Fruit fly (Drosophila melanogaster) whole organism, wandering third instar larva: Measurements from ENCODE around the gene Rpt5.
A peak's percentile ranks its signal among the peaks of the same experiment; 100 is the strongest.

ENCODE experiments used
- Abd-B ChIP-seq: fragments of >200 bp; optimal IDR thresholded peaks from 2 replicates; lab custom pipeline; 2017; ENCODE audit warnings: missing biosample characterization, missing genetic modification characterization
- CG9705 ChIP-seq: fragments of 200-800 bp; sonication (Bioruptor generic); optimal IDR thresholded peaks from 2 replicates; lab custom pipeline; 2018; ENCODE audit warnings: missing biosample characterization, mild to moderate bottlenecking, missing genetic modification characterization
- CrebA ChIP-seq: fragments of 200-800 bp; sonication (Bioruptor generic); optimal IDR thresholded peaks from 2 replicates; lab custom pipeline; 2016; ENCODE audit warnings: missing biosample characterization, mild to moderate bottlenecking, missing genetic modification characterization, borderline replicate concordance
- Dfd ChIP-seq: fragments of >200 bp; optimal IDR thresholded peaks from 2 replicates; lab custom pipeline; 2017; ENCODE audit warnings: missing biosample characterization, missing genetic modification characterization
- Dif ChIP-seq: fragments of 200-275, 200-300 bp; sonication (Bioruptor generic); optimal IDR thresholded peaks from 2 replicates; lab custom pipeline; 2018; ENCODE audit warnings: missing biosample characterization, missing genetic modification characterization; ENCODE audit not compliant: partially characterized antibody
- GATAd ChIP-seq: sonication (Bioruptor generic); optimal IDR thresholded peaks from 2 replicates; lab custom pipeline; 2016; ENCODE audit warnings: missing biosample characterization, missing genetic modification characterization
- HLH106 ChIP-seq: fragments of 200-800 bp; optimal IDR thresholded peaks from 3 replicates; lab custom pipeline; 2019; ENCODE audit warnings: missing biosample characterization, mild to moderate bottlenecking, missing genetic modification characterization, moderate library complexity
- Hnf4 ChIP-seq: fragments of 200-800 bp; sonication (Bioruptor generic); optimal IDR thresholded peaks from 2 replicates; lab custom pipeline; 2016; ENCODE audit warnings: missing biosample characterization, mild to moderate bottlenecking, missing genetic modification characterization
- Hr78 ChIP-seq: fragments of >200 bp; optimal IDR thresholded peaks from 2 replicates; lab custom pipeline; 2017; ENCODE audit warnings: missing biosample characterization, missing genetic modification characterization
- Hr83 ChIP-seq: fragments of 200-300 bp; sonication (Bioruptor generic); optimal IDR thresholded peaks from 2 replicates; lab custom pipeline; 2016; ENCODE audit warnings: missing biosample characterization, mild to moderate bottlenecking, missing genetic modification characterization, moderate library complexity; ENCODE audit not compliant: poor library complexity, severe bottlenecking
- Jra ChIP-seq: sonication (Bioruptor generic); optimal IDR thresholded peaks from 2 replicates; lab custom pipeline; 2016; ENCODE audit warnings: missing biosample characterization, missing genetic modification characterization
- Mio ChIP-seq: sonication (Bioruptor generic); optimal IDR thresholded peaks from 2 replicates; lab custom pipeline; 2016; ENCODE audit warnings: missing biosample characterization, missing genetic modification characterization
- Myc ChIP-seq: fragments of >200 bp; optimal IDR thresholded peaks from 2 replicates; lab custom pipeline; 2017
- N ChIP-seq: fragments of >200 bp; optimal IDR thresholded peaks from 2 replicates; lab custom pipeline; 2018; ENCODE audit warnings: missing biosample characterization, missing external identifiers, missing genetic modification characterization
- OdsH ChIP-seq: fragments of 200-800 bp; sonication (Bioruptor generic); optimal IDR thresholded peaks from 2 replicates; lab custom pipeline; 2016; ENCODE audit warnings: missing biosample characterization, mild to moderate bottlenecking, missing genetic modification characterization
- Rel ChIP-seq, 2 experiments: fragments of 200-800 bp; sonication (Bioruptor generic) in 1 of 2; optimal IDR thresholded peaks; 2 replicates in 1 of 2; 3 replicates in 1 of 2; lab custom pipeline; 2016 to 2019; ENCODE audit warnings: mild to moderate bottlenecking in 2 of 2, missing biosample characterization in 2 of 2, missing genetic modification characterization in 2 of 2, moderate library complexity in 1 of 2
- Sp1 ChIP-seq: fragments of 200-800 bp; sonication (Bioruptor generic); optimal IDR thresholded peaks from 3 replicates; lab custom pipeline; 2019; ENCODE audit warnings: missing biosample characterization, mild to moderate bottlenecking, missing genetic modification characterization, moderate library complexity
- Vsx2 ChIP-seq: fragments of 200-300, 225-300 bp; sonication (Bioruptor generic); optimal IDR thresholded peaks from 2 replicates; lab custom pipeline; 2018; ENCODE audit warnings: missing biosample characterization, missing genetic modification characterization; ENCODE audit not compliant: partially characterized antibody
- br ChIP-seq: fragments of 200-800 bp; sonication (Bioruptor generic); optimal IDR thresholded peaks from 2 replicates; lab custom pipeline; 2016; ENCODE audit warnings: missing biosample characterization, missing genetic modification characterization
- brk ChIP-seq: fragments of 200-800 bp; sonication (Bioruptor generic); optimal IDR thresholded peaks from 2 replicates; lab custom pipeline; 2016; ENCODE audit warnings: missing biosample characterization, mild to moderate bottlenecking, missing genetic modification characterization
- dl ChIP-seq, 2 experiments: fragments of 175-275, 200-275 bp in 1 of 2; fragments of 200-275 bp in 1 of 2; sonication (Bioruptor generic); optimal IDR thresholded peaks; lab custom pipeline; 2018; ENCODE audit warnings: mild to moderate bottlenecking in 2 of 2, missing biosample characterization in 2 of 2, missing genetic modification characterization in 2 of 2, moderate library complexity in 2 of 2; ENCODE audit not compliant: partially characterized antibody in 2 of 2, insufficient read depth in 1 of 2
- dmrt93B ChIP-seq: fragments of 200-800 bp; sonication (Bioruptor generic); optimal IDR thresholded peaks from 2 replicates; lab custom pipeline; 2018; ENCODE audit warnings: missing biosample characterization, mild to moderate bottlenecking, missing genetic modification characterization
- dsf ChIP-seq: sonication (Bioruptor generic); optimal IDR thresholded peaks from 2 replicates; lab custom pipeline; 2016; ENCODE audit warnings: missing biosample characterization, missing genetic modification characterization, borderline replicate concordance
- ey ChIP-seq: fragments of 200-800 bp; sonication (Bioruptor generic); optimal IDR thresholded peaks from 2 replicates; lab custom pipeline; 2016; ENCODE audit warnings: missing biosample characterization, missing genetic modification characterization
- foxo ChIP-seq, 2 experiments: fragments of 200-800 bp; sonication (Bioruptor generic); optimal IDR thresholded peaks; 2 replicates in 1 of 2; 3 replicates in 1 of 2; lab custom pipeline; 2016 to 2017; ENCODE audit warnings: missing biosample characterization in 2 of 2, missing genetic modification characterization in 2 of 2
- fru ChIP-seq: fragments of 200-800 bp; sonication (Bioruptor generic); optimal IDR thresholded peaks from 3 replicates; lab custom pipeline; 2016; ENCODE audit warnings: missing biosample characterization, mild to moderate bottlenecking, missing genetic modification characterization
- h ChIP-seq: fragments of 200-800 bp; sonication (Bioruptor generic); optimal IDR thresholded peaks from 3 replicates; lab custom pipeline; 2016; ENCODE audit warnings: missing biosample characterization, mild to moderate bottlenecking, missing genetic modification characterization
- lola ChIP-seq: fragments of >200 bp; optimal IDR thresholded peaks from 2 replicates; lab custom pipeline; 2017; ENCODE audit warnings: missing biosample characterization, missing genetic modification characterization
- pan ChIP-seq: fragments of >200 bp; optimal IDR thresholded peaks from 2 replicates; lab custom pipeline; 2017
- psq ChIP-seq: fragments of 200-800 bp; sonication (Bioruptor generic); optimal IDR thresholded peaks from 3 replicates; lab custom pipeline; 2017; ENCODE audit warnings: missing biosample characterization, mild to moderate bottlenecking, missing genetic modification characterization, moderate library complexity
- rgr ChIP-seq: fragments of 200-800 bp; sonication (Bioruptor generic); optimal IDR thresholded peaks from 3 replicates; lab custom pipeline; 2016; ENCODE audit warnings: missing biosample characterization, mild to moderate bottlenecking, missing genetic modification characterization
- sage ChIP-seq: fragments of 200-800 bp; sonication (Bioruptor generic); optimal IDR thresholded peaks from 2 replicates; lab custom pipeline; 2016; ENCODE audit warnings: missing biosample characterization, mild to moderate bottlenecking, missing genetic modification characterization
- sv ChIP-seq: fragments of 200-800 bp; sonication (Bioruptor generic); optimal IDR thresholded peaks from 3 replicates; lab custom pipeline; 2016; ENCODE audit warnings: missing biosample characterization, missing genetic modification characterization
- tai ChIP-seq: sonication (Bioruptor generic); optimal IDR thresholded peaks from 2 replicates; lab custom pipeline; 2016; ENCODE audit warnings: missing biosample characterization, missing genetic modification characterization
- usp ChIP-seq: fragments of >200 bp; optimal IDR thresholded peaks from 2 replicates; lab custom pipeline; 2017; ENCODE audit warnings: missing biosample characterization, missing genetic modification characterization
- woc ChIP-seq: sonication (Bioruptor generic); optimal IDR thresholded peaks from 2 replicates; lab custom pipeline; 2016; ENCODE audit warnings: missing biosample characterization, mild to moderate bottlenecking, missing genetic modification characterization

Gene Rpt5

DNA sequence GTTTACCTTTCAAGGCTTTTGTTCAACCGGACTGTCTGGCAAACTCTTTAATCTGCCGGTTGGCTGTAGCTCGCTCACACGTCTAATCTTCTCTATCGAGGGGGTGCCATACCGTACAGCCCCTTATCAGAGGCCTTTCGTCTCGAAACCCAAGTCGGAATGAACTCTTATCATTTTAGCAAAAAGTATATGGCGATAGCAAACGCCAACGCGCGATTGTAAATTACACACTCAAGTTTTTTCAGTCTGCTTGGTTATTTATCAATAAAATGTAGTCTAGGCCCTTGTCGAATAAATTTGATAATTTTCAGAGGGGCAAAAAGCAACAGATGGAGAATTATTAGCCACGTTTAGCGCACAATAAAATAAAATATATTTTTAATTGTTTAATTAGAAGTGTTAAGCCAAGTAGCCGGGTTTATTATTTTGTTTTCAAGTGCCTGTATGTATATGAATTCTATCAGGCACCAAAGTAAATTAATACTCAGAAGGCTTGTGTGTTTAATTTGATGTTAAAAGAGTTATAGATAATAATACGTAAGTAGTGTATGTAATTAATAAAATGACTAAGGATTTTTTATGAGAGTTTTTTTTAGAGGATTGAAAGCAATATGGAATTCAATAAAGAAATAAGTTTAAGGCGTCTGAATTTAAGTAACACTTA, 27.7 kb upstream of the Rpt5 start:
- TF ChIP-seq Dif (GFP tag; lab: Kevin White, UChicago) (no peak), Myc (lab: Kevin White, UChicago) (no peak), HLH106 (no peak), CrebA (peak; percentile 80), br (GFP tag; lab: Kevin White, UChicago) (peak; percentile 55), pan (lab: Kevin White, UChicago) (no peak), h (GFP tag; lab: Kevin White, UChicago) (peak; percentile 12), Vsx2 (GFP tag; lab: Kevin White, UChicago) (peak; percentile 31), fru (no peak), ey (no peak), sage (GFP tag; lab: Kevin White, UChicago) (peak; percentile 7), brk (GFP tag; lab: Kevin White, UChicago) (peak; percentile 42), dsf (GFP tag; lab: Kevin White, UChicago) (no peak), Abd-B (no peak), Rel (GFP tag; optimal IDR thresholded peaks at IDR 0.05; lab: Kevin White, UChicago) (no peak), Rel (tag; optimal IDR thresholded peaks at IDR 0.05; lab: Kevin White, UChicago) (peak; percentile 42), Sp1 (GFP tag; lab: Kevin White, UChicago) (no peak), dl (GFP tag; optimal IDR thresholded peaks at IDR 0.05; lab: Kevin White, UChicago; ENCODE audit: insufficient read depth in 1 of 2, partially characterized antibody in 2 of 2) (no peak), rgr (GFP tag; lab: Kevin White, UChicago) (no peak), psq (GFP tag; lab: Kevin White, UChicago) (no peak), sv (GFP tag; lab: Kevin White, UChicago) (no peak)

DNA sequence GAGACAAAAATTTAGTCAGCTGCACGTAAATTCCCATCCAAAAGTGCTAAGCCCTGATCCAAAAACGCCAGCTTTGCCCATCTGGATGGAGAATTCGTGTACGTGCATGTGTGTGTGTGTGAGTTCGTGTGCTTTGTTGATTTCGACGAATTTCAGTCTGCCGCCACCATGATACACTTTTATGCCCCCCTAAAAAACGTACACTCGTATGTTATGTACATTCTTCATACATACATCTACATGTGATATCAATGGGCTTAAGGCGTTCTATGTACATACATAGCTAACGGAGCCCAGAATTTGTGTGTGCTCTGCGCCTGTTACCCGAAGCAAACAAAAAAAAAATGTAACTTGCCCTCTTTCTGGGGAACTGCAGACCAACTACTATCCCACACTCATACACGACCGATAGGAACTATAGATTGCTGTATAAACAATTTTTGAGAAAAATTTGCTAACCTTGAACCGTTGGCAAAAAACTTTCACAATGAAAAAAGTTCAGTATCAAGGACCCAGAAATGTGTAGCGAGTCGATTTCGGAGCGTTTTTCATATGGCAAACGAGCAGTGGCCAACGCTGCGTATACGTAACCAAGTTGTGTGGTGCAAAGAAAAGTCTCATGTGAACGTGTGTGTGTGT, 26.8 kb upstream of the Rpt5 start:
- TF ChIP-seq OdsH (GFP tag; lab: Kevin White, UChicago) (peak; percentile 43), CG9705 (GFP tag; lab: Kevin White, UChicago) (no peak), br (GFP tag; lab: Kevin White, UChicago) (peak; percentile 42), Rel (GFP tag; optimal IDR thresholded peaks at IDR 0.05; lab: Kevin White, UChicago) (no peak), Rel (tag; optimal IDR thresholded peaks at IDR 0.05; lab: Kevin White, UChicago) (peak; percentile 85), lola (GFP tag; lab: Kevin White, UChicago) (no peak), foxo (GFP tag; optimal IDR thresholded peaks at IDR 0.05; lab: Kevin White, UChicago) (no peak), Hr78 (GFP tag; lab: Kevin White, UChicago) (no peak), Hnf4 (GFP tag; lab: Kevin White, UChicago) (peak; percentile 0), Myc (lab: Kevin White, UChicago) (no peak), sv (GFP tag; lab: Kevin White, UChicago) (no peak), fru (no peak), sage (GFP tag; lab: Kevin White, UChicago) (no peak), Hr83 (GFP tag; lab: Kevin White, UChicago) (peak; percentile 21), h (GFP tag; lab: Kevin White, UChicago) (peak; percentile 62), Dfd (no peak), CrebA (peak; percentile 44), HLH106 (no peak), GATAd (no peak), Sp1 (GFP tag; lab: Kevin White, UChicago) (peak; percentile 8), pan (lab: Kevin White, UChicago) (no peak), usp (no peak)

DNA sequence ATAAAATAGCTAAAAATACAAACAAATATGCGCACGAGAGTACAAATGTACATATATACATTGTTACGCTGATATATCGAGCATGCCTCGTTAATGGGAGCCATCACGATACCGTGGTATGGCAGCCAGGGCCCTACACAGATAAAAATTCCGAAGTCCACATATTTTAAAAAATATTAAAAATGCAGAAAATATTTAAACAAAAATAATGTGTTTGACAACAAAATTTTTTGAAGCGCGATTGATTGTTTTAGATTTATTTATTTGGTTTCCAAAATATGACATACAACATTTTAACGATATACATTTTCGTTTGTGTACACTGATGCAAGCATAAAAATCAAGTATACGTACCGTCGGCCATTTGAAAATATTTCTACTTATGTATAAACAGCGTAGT, 25.9 kb upstream of the Rpt5 start:
- TF ChIP-seq dmrt93B (GFP tag; lab: Kevin White, UChicago) (peak; percentile 8), h (GFP tag; lab: Kevin White, UChicago) (peak; percentile 83), OdsH (GFP tag; lab: Kevin White, UChicago) (peak; percentile 83), Dif (GFP tag; lab: Kevin White, UChicago) (no peak), woc (GFP tag; lab: Kevin White, UChicago) (peak; percentile 26), CrebA (no peak), sv (GFP tag; lab: Kevin White, UChicago) (peak; percentile 85), tai (GFP tag; lab: Kevin White, UChicago) (no peak), dsf (GFP tag; lab: Kevin White, UChicago) (no peak), Dfd (no peak), Sp1 (GFP tag; lab: Kevin White, UChicago) (peak; percentile 57), rgr (GFP tag; lab: Kevin White, UChicago) (peak; percentile 82), fru (peak; percentile 81), pan (lab: Kevin White, UChicago) (no peak), sage (GFP tag; lab: Kevin White, UChicago) (peak; percentile 48), Jra (GFP tag; lab: Kevin White, UChicago) (peak; percentile 19), Hnf4 (GFP tag; lab: Kevin White, UChicago) (peak; percentile 55), psq (GFP tag; lab: Kevin White, UChicago) (peak; percentile 58), dl (GFP tag; optimal IDR thresholded peaks at IDR 0.05; lab: Kevin White, UChicago; ENCODE audit: insufficient read depth in 1 of 2, partially characterized antibody in 2 of 2) (no peak), br (GFP tag; lab: Kevin White, UChicago) (peak; percentile 71), Mio (GFP tag; lab: Kevin White, UChicago) (no peak), HLH106 (peak; percentile 54), Vsx2 (GFP tag; lab: Kevin White, UChicago) (no peak), usp (no peak), CG9705 (GFP tag; lab: Kevin White, UChicago) (no peak), GATAd (no peak), N (GFP tag; lab: Kevin White, UChicago) (no peak), Abd-B (no peak), Hr78 (GFP tag; lab: Kevin White, UChicago) (no peak), lola (GFP tag; lab: Kevin White, UChicago) (no peak), ey (peak; percentile 68), Myc (lab: Kevin White, UChicago) (no peak), brk (GFP tag; lab: Kevin White, UChicago) (peak; percentile 55), Rel (GFP tag; optimal IDR thresholded peaks at IDR 0.05; lab: Kevin White, UChicago) (peak; percentile 8), Rel (tag; optimal IDR thresholded peaks at IDR 0.05; lab: Kevin White, UChicago) (no peak)
